Worm (Caenorhabditis elegans) whole organism, early embryonic: Measurements from ENCODE around the gene K09C8.7.

Experiments used
- F13C5.2 ChIP-seq: sonication (generic microtip); optimal IDR thresholded peaks from 2 replicates; lab custom pipeline; 2017; ENCODE audit warnings: mild to moderate bottlenecking, missing genetic modification characterization, inconsistent platforms, missing compliant biosample characterization
- aly-1 ChIP-seq: sonication (generic microtip); optimal IDR thresholded peaks from 2 replicates; lab custom pipeline; 2016; ENCODE audit warnings: missing genetic modification characterization, missing compliant biosample characterization
- ama-1 ChIP-seq: fragments of 150-350 bp; optimal IDR thresholded peaks from 2 replicates; lab custom pipeline; 2014
- pes-1 ChIP-seq: fragments of 200-800 bp; sonication (Bioruptor generic); IDR thresholded peaks from 2 replicates; pipeline ENCODE4 v1.3.6; 2022; ENCODE audit warnings: missing genetic modification reagents, missing genetic modification characterization, missing compliant biosample characterization
- tbx-11 ChIP-seq: fragments of 200-800 bp; sonication (Bioruptor generic); IDR thresholded peaks from 2 replicates; pipeline ENCODE4 v1.3.6; 2022; ENCODE audit warnings: missing genetic modification characterization, missing compliant biosample characterization
- tbx-37 ChIP-seq: fragments of 200-800 bp; sonication (Bioruptor generic); conservative IDR thresholded peaks from 2 replicates; pipeline ENCODE4 v1.3.6; 2022; ENCODE audit warnings: missing genetic modification reagents, missing genetic modification characterization, missing compliant biosample characterization

DNA sequence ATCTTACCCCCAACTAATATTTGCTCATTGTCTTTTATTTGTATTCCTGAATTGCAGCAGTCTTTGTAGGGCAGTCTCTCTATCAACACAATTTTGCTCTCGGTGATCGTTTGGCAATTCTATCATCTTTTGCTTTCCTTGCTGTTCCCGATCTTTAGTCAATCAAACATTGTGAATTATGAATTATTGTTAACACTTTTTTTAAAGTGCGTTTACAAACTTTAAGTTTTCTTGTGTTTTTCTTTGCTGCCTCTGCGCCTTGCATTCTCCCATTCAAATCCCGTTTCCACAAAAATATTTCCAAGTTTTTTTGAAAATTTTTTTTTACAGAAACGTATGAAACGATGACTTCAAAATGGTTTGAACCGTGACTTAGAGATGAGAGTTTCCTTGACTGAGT lies 30.9 kb upstream of the K09C8.7 start, which contains the start of gene ver-4:
- TF ChIP-seq aly-1 (tag; lab: Kevin White, UChicago) (no peak), tbx-37 (no peak), ama-1 (lab: Kevin White, UChicago) (no peak), tbx-11 (no peak), F13C5.2 (tag; lab: Kevin White, UChicago) (no peak), pes-1 (no peak)
